Worm (Caenorhabditis elegans): ENCODE data around the gene Y17G7B.8.

The Y17G7B.8 gene

DNA sequence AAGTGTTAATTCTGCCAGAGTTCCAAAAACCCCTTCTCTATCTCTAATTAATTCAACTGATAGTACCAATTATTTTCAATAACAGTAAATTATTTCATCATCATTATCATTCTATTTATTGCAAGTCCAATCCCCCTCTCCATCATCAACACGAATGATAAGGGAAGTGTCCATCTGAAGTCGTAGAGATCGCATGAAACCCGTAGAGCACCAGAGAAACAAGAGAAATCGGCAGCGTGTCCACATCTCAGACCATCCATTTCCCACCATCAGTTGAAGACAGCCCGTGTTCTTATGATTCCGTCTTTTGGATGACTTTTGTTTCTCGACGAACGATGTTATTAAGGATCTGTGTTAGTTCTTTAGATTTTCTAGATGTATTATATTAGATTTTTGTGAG lies 25.9 kb upstream of the Y17G7B.8 start:
- no peak for TF ChIP-seq dpl-1 (GFP tag; optimal IDR thresholded peaks at IDR 0.05)
- TF ChIP-seq let-607 (tag; optimal IDR thresholded peaks at IDR 0.05), result peak in 1 of 2 experiments; percentile 17
- no peak for TF ChIP-seq hrde-1 (tag; optimal IDR thresholded peaks at IDR 0.05; ENCODE audit: borderline replicate concordance)
- no peak for TF ChIP-seq ztf-26 (tag; optimal IDR thresholded peaks at IDR 0.05)
- TF ChIP-seq K11D2.4 (GFP tag; IDR thresholded peaks at IDR 0.05), result no peak
- TF ChIP-seq hmg-20 (GFP tag; IDR thresholded peaks at IDR 0.05), result no peak
- TF ChIP-seq Y53F4B.3 (GFP tag; IDR thresholded peaks at IDR 0.05), result no peak
- no peak for TF ChIP-seq B0261.1 (tag; optimal IDR thresholded peaks at IDR 0.05)
- no peak for TF ChIP-seq let-526 (GFP tag; IDR thresholded peaks at IDR 0.05)
- no peak for TF ChIP-seq rcor-1 (GFP tag; IDR thresholded peaks at IDR 0.05)
- TF ChIP-seq nhr-80 (tag; optimal IDR thresholded peaks at IDR 0.05), result peak; percentile 25
- TF ChIP-seq ccch-3 (GFP tag; optimal IDR thresholded peaks at IDR 0.05), result no peak
- no peak for TF ChIP-seq cebp-1 (GFP tag; IDR thresholded peaks at IDR 0.05)
- TF ChIP-seq cebp-1 (tag; optimal IDR thresholded peaks at IDR 0.05), result peak; percentile 32
- no peak for TF ChIP-seq lin-35 (GFP tag; optimal IDR thresholded peaks at IDR 0.05)
- TF ChIP-seq dox-1 (GFP tag; IDR thresholded peaks at IDR 0.05), result no peak
- TF ChIP-seq attf-3 (GFP tag; conservative IDR thresholded peaks at IDR 0.05), result no peak
- no peak for TF ChIP-seq ztf-18 (tag; optimal IDR thresholded peaks at IDR 0.05)
- no peak for TF ChIP-seq snpc-4 (GFP tag; optimal IDR thresholded peaks at IDR 0.05)
- no peak for TF ChIP-seq snpc-4 (tag; optimal IDR thresholded peaks at IDR 0.05)
- no peak for TF ChIP-seq zfh-2 (GFP tag; conservative IDR thresholded peaks at IDR 0.05)
- no peak for TF ChIP-seq ceh-100 (GFP tag; IDR thresholded peaks at IDR 0.05)
- no peak for TF ChIP-seq ztf-6 (GFP tag; IDR thresholded peaks at IDR 0.05)
- TF ChIP-seq madf-8 (GFP tag; conservative IDR thresholded peaks at IDR 0.05), result no peak
- TF ChIP-seq nhr-120 (GFP tag; IDR thresholded peaks at IDR 0.05), result no peak
- no peak for TF ChIP-seq akir-1 (GFP tag; optimal IDR thresholded peaks at IDR 0.05)
- no peak for TF ChIP-seq madf-6 (GFP tag; IDR thresholded peaks at IDR 0.05)
- no peak for TF ChIP-seq fkh-3 (tag; optimal IDR thresholded peaks at IDR 0.05)
- no peak for TF ChIP-seq nfya-2 (GFP tag; IDR thresholded peaks at IDR 0.05)
- no peak for TF ChIP-seq ZK185.1 (tag; optimal IDR thresholded peaks at IDR 0.05; ENCODE audit: poor library complexity, severe bottlenecking)
- no peak for TF ChIP-seq rec-8 (tag; optimal IDR thresholded peaks at IDR 0.05)
- TF ChIP-seq bed-2 (GFP tag; IDR thresholded peaks at IDR 0.05), result no peak
- peak; percentile 5 for TF ChIP-seq ama-1 (optimal IDR thresholded peaks at IDR 0.05)
- TF ChIP-seq ama-1 (GFP tag; optimal IDR thresholded peaks at IDR 0.05), result no peak

DNA sequence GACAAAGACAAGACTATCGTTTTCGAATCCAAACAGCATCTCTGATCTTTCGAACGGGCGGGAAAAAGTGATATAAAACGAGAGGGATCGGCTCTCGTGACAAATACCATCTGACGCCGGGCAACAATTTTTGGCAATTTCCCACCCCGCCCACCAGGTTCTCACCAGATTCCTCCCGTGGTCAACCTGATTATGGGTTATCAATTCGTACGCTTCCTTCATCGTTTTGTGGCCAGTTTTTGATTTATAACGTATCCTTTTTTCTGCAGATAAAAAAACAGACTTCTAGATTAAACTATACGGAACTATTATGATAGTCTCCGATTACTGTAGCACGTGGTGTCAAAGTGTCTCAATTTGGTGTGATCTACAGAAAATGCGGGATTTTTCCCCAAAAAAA lies 25.4 kb upstream of the Y17G7B.8 start:
- TF ChIP-seq snpc-1.3 (tag; optimal IDR thresholded peaks at IDR 0.05; ENCODE audit: insufficient read depth) (no peak), lin-26 (GFP tag; IDR thresholded peaks at IDR 0.05) (peak; percentile 7; the same call in 1 of the 2 replicates), ztf-26 (tag; optimal IDR thresholded peaks at IDR 0.05) (peak; percentile 64), nfyb-1 (GFP tag; IDR thresholded peaks at IDR 0.05) (0 out of 2 replicates have a peak, but pooled peaks have one; percentile 38), atf-7 (tag; optimal IDR thresholded peaks at IDR 0.05) (peak; percentile 44), hmg-1.2 (GFP tag; IDR thresholded peaks at IDR 0.05) (0 out of 2 replicates have a peak, but pooled peaks have one; percentile 13)
